Worm (Caenorhabditis elegans) whole organism, L3 larva: ENCODE results near the gene sre-34.

Experiments
- ZK546.5 ChIP-seq: sonication (generic microtip); optimal IDR thresholded peaks from 2 replicates; lab custom pipeline; 2017; ENCODE audit warnings: missing biosample characterization, missing genetic modification characterization
- aly-2 ChIP-seq: fragments of 150-350 bp; optimal IDR thresholded peaks from 2 replicates; lab custom pipeline; 2014; ENCODE audit warnings: missing biosample characterization, missing genetic modification characterization
- ama-1 ChIP-seq: fragments of 150-350 bp; optimal IDR thresholded peaks from 2 replicates; lab custom pipeline; 2018
- ceh-16 ChIP-seq: sonication (generic microtip); optimal IDR thresholded peaks from 2 replicates; lab custom pipeline; 2017; ENCODE audit warnings: missing biosample characterization, missing genetic modification characterization
- ceh-28 ChIP-seq: fragments of 150-350 bp; optimal IDR thresholded peaks from 2 replicates; lab custom pipeline; 2014; ENCODE audit warnings: missing biosample characterization, missing genetic modification reagents, missing genetic modification characterization
- ceh-82 ChIP-seq: fragments of 150-350 bp; optimal IDR thresholded peaks from 2 replicates; lab custom pipeline; 2014; ENCODE audit warnings: missing biosample characterization, missing genetic modification characterization
- ceh-9 ChIP-seq: sonication (generic microtip); optimal IDR thresholded peaks from 2 replicates; lab custom pipeline; 2018; ENCODE audit warnings: missing biosample characterization, missing genetic modification characterization
- daf-12 ChIP-seq: fragments of 150-350 bp; optimal IDR thresholded peaks from 2 replicates; lab custom pipeline; 2014; ENCODE audit warnings: missing biosample characterization, missing genetic modification reagents, missing genetic modification characterization
- elt-1 ChIP-seq: fragments of 150-350 bp; optimal IDR thresholded peaks from 2 replicates; lab custom pipeline; 2014; ENCODE audit warnings: missing biosample characterization, missing genetic modification characterization
- elt-2 ChIP-seq: sonication (generic microtip); optimal IDR thresholded peaks from 2 replicates; lab custom pipeline; 2016; ENCODE audit warnings: missing genetic modification reagents, mild to moderate bottlenecking, missing genetic modification characterization, missing compliant biosample characterization
- fkh-2 ChIP-seq: fragments of 150-350 bp; optimal IDR thresholded peaks from 2 replicates; lab custom pipeline; 2014; ENCODE audit warnings: missing biosample characterization, missing genetic modification reagents, missing genetic modification characterization
- fos-1 ChIP-seq: fragments of 150-350 bp; optimal IDR thresholded peaks from 2 replicates; lab custom pipeline; 2014; ENCODE audit warnings: missing biosample characterization, missing genetic modification characterization
- hmg-11 ChIP-seq: sonication (generic microtip); optimal IDR thresholded peaks from 2 replicates; lab custom pipeline; 2016; ENCODE audit warnings: missing genetic modification characterization, missing compliant biosample characterization
- jun-1 ChIP-seq: fragments of 150-350 bp; optimal IDR thresholded peaks from 2 replicates; lab custom pipeline; 2014; ENCODE audit warnings: missing biosample characterization, missing genetic modification reagents, missing genetic modification characterization
- lin-39 ChIP-seq: fragments of 150-350 bp; optimal IDR thresholded peaks from 2 replicates; lab custom pipeline; 2018; ENCODE audit warnings: missing biosample characterization, missing genetic modification reagents, missing genetic modification characterization
- lsy-12 ChIP-seq: sonication (generic microtip); optimal IDR thresholded peaks from 2 replicates; lab custom pipeline; 2016; ENCODE audit warnings: mild to moderate bottlenecking, missing genetic modification characterization, missing compliant biosample characterization
- mdl-1 ChIP-seq: fragments of 150-350 bp; optimal IDR thresholded peaks from 2 replicates; lab custom pipeline; 2014; ENCODE audit warnings: missing biosample characterization, missing genetic modification characterization
- mml-1 ChIP-seq: fragments of 150-350 bp; sonication (generic microtip); optimal IDR thresholded peaks from 3 replicates; lab custom pipeline; 2014; ENCODE audit warnings: missing biosample characterization, missing genetic modification characterization
- nfya-1 ChIP-seq: sonication (generic microtip); optimal IDR thresholded peaks from 2 replicates; lab custom pipeline; 2017; ENCODE audit warnings: missing genetic modification characterization, mild to moderate bottlenecking, missing compliant biosample characterization, antibody characterized with exemption, moderate library complexity; ENCODE audit not compliant: insufficient read depth
- nhr-12 ChIP-seq: fragments of 150-350 bp; optimal IDR thresholded peaks from 2 replicates; lab custom pipeline; 2014; ENCODE audit warnings: missing biosample characterization, missing genetic modification characterization
- nhr-23 ChIP-seq: fragments of 150-350 bp; optimal IDR thresholded peaks from 2 replicates; lab custom pipeline; 2014; ENCODE audit warnings: missing biosample characterization, missing genetic modification reagents, missing genetic modification characterization
- nhr-237 ChIP-seq: fragments of 150-350 bp; optimal IDR thresholded peaks from 2 replicates; lab custom pipeline; 2014; ENCODE audit warnings: missing biosample characterization, missing genetic modification characterization
- nhr-25 ChIP-seq: sonication (generic microtip); optimal IDR thresholded peaks from 2 replicates; lab custom pipeline; 2017; ENCODE audit warnings: missing biosample characterization, missing genetic modification characterization
- nhr-28 ChIP-seq: fragments of 150-350 bp; optimal IDR thresholded peaks from 2 replicates; lab custom pipeline; 2014; ENCODE audit warnings: missing biosample characterization, missing genetic modification characterization
- nhr-67 ChIP-seq: fragments of 150-350 bp; optimal IDR thresholded peaks from 2 replicates; lab custom pipeline; 2014; ENCODE audit warnings: missing biosample characterization, missing genetic modification characterization
- nhr-76 ChIP-seq: fragments of 150-350 bp; sonication (generic microtip); optimal IDR thresholded peaks from 5 replicates; lab custom pipeline; 2014; ENCODE audit warnings: missing biosample characterization, missing genetic modification characterization
- nhr-77 ChIP-seq: fragments of 150-350 bp; optimal IDR thresholded peaks from 2 replicates; lab custom pipeline; 2014; ENCODE audit warnings: missing biosample characterization, missing genetic modification characterization
- pha-4 ChIP-seq: fragments of 150-350 bp; optimal IDR thresholded peaks from 2 replicates; lab custom pipeline; 2014; ENCODE audit warnings: missing biosample characterization, missing genetic modification reagents, missing genetic modification characterization
- pqm-1 ChIP-seq: fragments of 150-350 bp; optimal IDR thresholded peaks from 2 replicates; lab custom pipeline; 2017; ENCODE audit warnings: missing biosample characterization, missing genetic modification characterization, inconsistent platforms
- sea-2 ChIP-seq: fragments of 150-350 bp; sonication (generic microtip); optimal IDR thresholded peaks from 4 replicates; lab custom pipeline; 2014; ENCODE audit warnings: missing biosample characterization, missing genetic modification reagents, missing genetic modification characterization
- skn-1 ChIP-seq: fragments of 150-350 bp; optimal IDR thresholded peaks from 2 replicates; lab custom pipeline; 2014; ENCODE audit warnings: missing biosample characterization, missing genetic modification characterization
- unc-39 ChIP-seq: sonication (generic microtip); optimal IDR thresholded peaks from 4 replicates; lab custom pipeline; 2017; ENCODE audit warnings: missing biosample characterization, missing genetic modification characterization
- unc-62 ChIP-seq: fragments of 150-350 bp; sonication (generic microtip); optimal IDR thresholded peaks from 4 replicates; lab custom pipeline; 2014; ENCODE audit warnings: missing biosample characterization, missing genetic modification reagents, missing genetic modification characterization
- zag-1 ChIP-seq: fragments of 150-350 bp; optimal IDR thresholded peaks from 2 replicates; lab custom pipeline; 2014; ENCODE audit warnings: missing biosample characterization, missing genetic modification characterization
- ztf-11 ChIP-seq: fragments of 150-350 bp; optimal IDR thresholded peaks from 2 replicates; lab custom pipeline; 2014; ENCODE audit warnings: missing biosample characterization, missing genetic modification characterization
- ztf-4 ChIP-seq: fragments of 150-350 bp; optimal IDR thresholded peaks from 2 replicates; lab custom pipeline; 2014; ENCODE audit warnings: missing biosample characterization, missing genetic modification characterization

Gene sre-34

ce11 chrII:12414805-12415204 lies 35.1 kb upstream of the sre-34 start, which contains the start of gene Y57A10C.11:
TSS of gene Y57A10C.11 (minus strand) at chrII:12414905.
- TF ChIP-seq nhr-23 (tag; lab: Kevin White, UChicago) (no peak), nfya-1 (tag; lab: Kevin White, UChicago) (no peak), unc-39 (no peak), lsy-12 (no peak), daf-12 (tag; lab: Kevin White, UChicago) (no peak), nhr-12 (no peak), nhr-77 (tag; lab: Kevin White, UChicago) (no peak), sea-2 (GFP tag; lab: Kevin White, UChicago) (no peak), fos-1 (tag; lab: Kevin White, UChicago) (no peak), aly-2 (no peak)

DNA sequence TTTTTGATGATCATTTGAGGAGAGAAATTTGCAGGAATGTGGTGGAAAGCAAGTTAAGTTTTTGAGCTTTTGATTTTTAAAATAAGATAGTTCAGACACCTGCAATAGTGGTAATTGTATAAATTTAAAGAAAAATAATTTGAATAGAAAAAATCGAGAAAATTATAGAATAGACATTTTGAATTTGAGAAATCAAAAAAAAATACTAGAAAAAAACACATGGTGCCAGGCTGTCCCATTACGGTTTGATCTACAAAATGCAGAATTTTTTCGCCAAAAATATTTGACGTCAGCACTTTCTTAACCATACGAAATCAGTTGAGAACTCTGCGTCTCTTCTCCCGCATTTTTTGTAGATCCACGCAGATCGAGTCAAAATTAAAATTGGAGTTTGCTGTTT lies 32.4 kb upstream of the sre-34 start, which contains the start of gene sre-27:
TSS of gene sre-27 (minus strand) at position 101 of the 400 bp plus-strand sequence.
- TF ChIP-seq nhr-67 (tag; lab: Kevin White, UChicago) (no peak), ceh-16 (no peak), fkh-2 (tag; lab: Kevin White, UChicago) (no peak), lin-39 (no peak), mdl-1 (tag; lab: Kevin White, UChicago) (no peak), lsy-12 (no peak), ZK546.5 (no peak), skn-1 (tag; lab: Kevin White, UChicago) (no peak), ama-1 (lab: Kevin White, UChicago) (no peak), sea-2 (GFP tag; lab: Kevin White, UChicago) (no peak), ceh-82 (tag; lab: Kevin White, UChicago) (no peak)

DNA sequence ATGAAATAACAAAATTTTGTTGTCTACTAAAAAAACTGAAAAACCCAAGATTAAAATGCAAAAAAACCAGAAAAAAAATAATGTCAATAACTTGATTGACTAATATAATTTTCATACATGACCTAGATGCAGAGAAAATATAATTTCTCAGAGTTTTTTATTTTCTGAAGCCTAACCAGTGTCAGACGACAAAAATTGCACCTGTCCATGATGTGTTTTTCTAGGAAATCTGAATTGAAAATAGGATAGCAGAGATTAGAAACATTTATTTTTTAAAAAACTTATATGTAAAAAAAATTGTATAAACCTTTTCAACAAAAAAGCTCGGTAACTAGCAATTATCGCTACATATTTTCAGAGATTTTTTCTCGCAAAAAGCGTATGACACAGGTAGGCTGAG lies 32.0 kb upstream of the sre-34 start:
- TF ChIP-seq ama-1 (lab: Kevin White, UChicago) = no peak
- TF ChIP-seq unc-62 (GFP tag; lab: Kevin White, UChicago) = no peak
- TF ChIP-seq aly-2 = no peak
- no peak for TF ChIP-seq nhr-237 (tag; lab: Kevin White, UChicago)
- no peak for TF ChIP-seq nhr-25

ce11 chrII:12420486-12420885 lies 29.5 kb upstream of the sre-34 start, which contains the start of gene sre-26:
TSS of gene sre-26 (minus strand) at chrII:12420586.
- no peak for TF ChIP-seq zag-1 (tag; lab: Kevin White, UChicago)
- no peak for TF ChIP-seq elt-1 (tag; lab: Kevin White, UChicago)
- no peak for TF ChIP-seq mml-1 (tag; lab: Kevin White, UChicago)
- TF ChIP-seq ceh-28 = no peak
- TF ChIP-seq fos-1 (tag; lab: Kevin White, UChicago) = no peak
- no peak for TF ChIP-seq nhr-67 (tag; lab: Kevin White, UChicago)
- no peak for TF ChIP-seq nhr-12

- TF ChIP-seq ceh-82 (tag; lab: Kevin White, UChicago) = no peak
- no peak for TF ChIP-seq ztf-4 (tag; lab: Kevin White, UChicago)
- TF ChIP-seq elt-1 (tag; lab: Kevin White, UChicago) = no peak
- peak; percentile 37 for TF ChIP-seq pha-4 (tag; lab: Kevin White, UChicago)
- TF ChIP-seq jun-1 (tag; lab: Kevin White, UChicago) = peak; percentile 49
- TF ChIP-seq nfya-1 (tag; lab: Kevin White, UChicago) = peak; percentile 19
- TF ChIP-seq mml-1 (tag; lab: Kevin White, UChicago) = no peak
- no peak for TF ChIP-seq mdl-1 (tag; lab: Kevin White, UChicago)
- TF ChIP-seq fos-1 (tag; lab: Kevin White, UChicago) = no peak
- no peak for TF ChIP-seq fkh-2 (tag; lab: Kevin White, UChicago)
- TF ChIP-seq lin-39 = no peak
- no peak for TF ChIP-seq skn-1 (tag; lab: Kevin White, UChicago)
- no peak for TF ChIP-seq nhr-28 (tag; lab: Kevin White, UChicago)
- TF ChIP-seq nhr-25 = no peak
- TF ChIP-seq elt-2 (tag; lab: Kevin White, UChicago) = peak; percentile 98
- TF ChIP-seq unc-62 (GFP tag; lab: Kevin White, UChicago) = no peak
- no peak for TF ChIP-seq hmg-11
- TF ChIP-seq nhr-67 (tag; lab: Kevin White, UChicago) = no peak
- peak; percentile 93 for TF ChIP-seq pqm-1
- no peak for TF ChIP-seq nhr-76 (tag; lab: Kevin White, UChicago)
- no peak for TF ChIP-seq ztf-11 (tag; lab: Kevin White, UChicago)
- no peak for TF ChIP-seq ceh-9 (tag; lab: Kevin White, UChicago)
Observed at ce11 chrII:12425644-12426222, 24.2 kb upstream of the sre-34 start, which contains the start of gene daf-22. TSS of gene daf-22 (minus strand) at chrII:12425694.
